Fruit fly (Drosophila melanogaster) whole organism, embryonic: ENCODE results near the gene CG34134.

Experiments used
- ATbp ChIP-seq: fragments of 200-800 bp; sonication (Bioruptor generic); optimal IDR thresholded peaks from 2 replicates; lab custom pipeline; 2017; ENCODE audit warnings: missing biosample characterization, mild to moderate bottlenecking, missing genetic modification characterization, missing genetic modification reagents
- Aef1 ChIP-seq: fragments of 200-800 bp; sonication (Bioruptor generic); IDR thresholded peaks from 3 replicates; pipeline ENCODE4 v1.3.6; 2022; ENCODE audit warnings: missing biosample characterization, missing genetic modification characterization
- Atf-2 ChIP-seq: fragments of 200-800 bp; sonication (Bioruptor generic); optimal IDR thresholded peaks from 2 replicates; lab custom pipeline; 2016; ENCODE audit warnings: missing biosample characterization, missing genetic modification characterization
- Awh ChIP-seq: fragments of 200-800 bp; sonication (Bioruptor generic); IDR thresholded peaks from 2 replicates; pipeline ENCODE4, ENCODE4 v1.3.6; 2022; ENCODE audit warnings: missing biosample characterization, missing genetic modification characterization
- CG10147 ChIP-seq: fragments of 200-800 bp; sonication (Bioruptor generic); optimal IDR thresholded peaks from 2 replicates; lab custom pipeline; 2019; ENCODE audit warnings: missing biosample characterization, mild to moderate bottlenecking, missing genetic modification characterization, moderate library complexity
- CG10267 ChIP-seq: fragments of 200-800 bp; sonication (Bioruptor generic); optimal IDR thresholded peaks from 2 replicates; lab custom pipeline; 2018; ENCODE audit warnings: missing biosample characterization, mild to moderate bottlenecking, missing genetic modification characterization, moderate library complexity
- CG10543 ChIP-seq: fragments of 200-800 bp; sonication (Bioruptor generic); optimal IDR thresholded peaks from 3 replicates; lab custom pipeline; 2017; ENCODE audit warnings: missing biosample characterization, mild to moderate bottlenecking, missing genetic modification characterization, moderate library complexity
- CG11504 ChIP-seq: fragments of 200-800 bp; sonication (Bioruptor generic); optimal IDR thresholded peaks from 3 replicates; lab custom pipeline; 2019; ENCODE audit warnings: missing biosample characterization, mild to moderate bottlenecking, missing genetic modification characterization, moderate library complexity
- CG11696 ChIP-seq: fragments of 200-800 bp; sonication (Bioruptor generic); IDR thresholded peaks from 2 replicates; pipeline ENCODE4 v1.3.6; 2022; ENCODE audit warnings: missing biosample characterization, missing genetic modification characterization
- CG12104 ChIP-seq: fragments of 200-800 bp; sonication (Bioruptor generic); optimal IDR thresholded peaks from 3 replicates; lab custom pipeline; 2016; ENCODE audit warnings: missing biosample characterization, missing genetic modification characterization
- CG12155 ChIP-seq: fragments of 200-800 bp; sonication (Bioruptor generic); optimal IDR thresholded peaks from 3 replicates; lab custom pipeline; 2016; ENCODE audit warnings: missing biosample characterization, missing genetic modification characterization
- CG1233 ChIP-seq: fragments of 200-800 bp; sonication (Bioruptor generic); optimal IDR thresholded peaks from 4 replicates; lab custom pipeline; 2018; ENCODE audit warnings: missing biosample characterization, mild to moderate bottlenecking, missing genetic modification characterization
- CG15011 ChIP-seq: fragments of 200-800 bp; sonication (Bioruptor generic); optimal IDR thresholded peaks from 3 replicates; lab custom pipeline; 2018; ENCODE audit warnings: missing biosample characterization, mild to moderate bottlenecking, missing genetic modification characterization
- CG17612 ChIP-seq: fragments of 200-800 bp; sonication (Bioruptor generic); IDR thresholded peaks from 2 replicates; pipeline ENCODE4 v1.3.6; 2022; ENCODE audit warnings: missing biosample characterization, missing genetic modification characterization
- CG18011 ChIP-seq: fragments of 200-800 bp; sonication (Bioruptor generic); optimal IDR thresholded peaks from 2 replicates; lab custom pipeline; 2017; ENCODE audit warnings: missing biosample characterization, missing genetic modification characterization, mild to moderate bottlenecking, moderate library complexity, missing genotype
- CG3163 ChIP-seq: fragments of 200-800 bp; sonication (Bioruptor generic); optimal IDR thresholded peaks from 3 replicates; lab custom pipeline; 2016; ENCODE audit warnings: missing biosample characterization, missing genetic modification characterization
- CG33213 ChIP-seq: fragments of 200-800 bp; sonication (Bioruptor generic); optimal IDR thresholded peaks from 3 replicates; lab custom pipeline; 2016; ENCODE audit warnings: missing biosample characterization, missing genetic modification characterization
- CG3838 ChIP-seq: fragments of 200-800 bp; sonication (Bioruptor generic); optimal IDR thresholded peaks from 3 replicates; lab custom pipeline; 2016; ENCODE audit warnings: missing biosample characterization, missing genetic modification characterization
- CG4820 ChIP-seq: fragments of 200-800 bp; sonication (Bioruptor generic); optimal IDR thresholded peaks from 3 replicates; lab custom pipeline; 2016; ENCODE audit warnings: missing biosample characterization, missing genetic modification characterization
- CG5180 ChIP-seq: fragments of 200-800 bp; sonication (Bioruptor generic); optimal IDR thresholded peaks from 3 replicates; lab custom pipeline; 2017; ENCODE audit warnings: missing biosample characterization, missing genetic modification characterization, mild to moderate bottlenecking, moderate library complexity, missing genetic modification reagents
- CG5953 ChIP-seq: fragments of 200-800 bp; sonication (Bioruptor generic); IDR thresholded peaks from 2 replicates; pipeline ENCODE4 v1.3.6; 2022; ENCODE audit warnings: missing biosample characterization, missing genetic modification characterization
- CG9876 ChIP-seq: fragments of 200-800 bp; sonication (Bioruptor generic); optimal IDR thresholded peaks from 2 replicates; lab custom pipeline; 2016; ENCODE audit warnings: missing biosample characterization, missing genetic modification characterization
- Dip3 ChIP-seq: fragments of 200-800 bp; sonication (Bioruptor generic); optimal IDR thresholded peaks from 3 replicates; lab custom pipeline; 2016; ENCODE audit warnings: missing biosample characterization, missing genetic modification characterization
- HLH54F ChIP-seq: fragments of 200-800 bp; sonication (Bioruptor generic); optimal IDR thresholded peaks from 3 replicates; lab custom pipeline; 2016; ENCODE audit warnings: missing biosample characterization, missing genetic modification characterization
- HmgD ChIP-seq: fragments of 200-800 bp; sonication (Bioruptor generic); optimal IDR thresholded peaks from 3 replicates; lab custom pipeline; 2016; ENCODE audit warnings: missing biosample characterization, missing genetic modification characterization
- Lpt ChIP-seq: fragments of >200 bp; optimal IDR thresholded peaks from 2 replicates; lab custom pipeline; 2018; ENCODE audit warnings: missing biosample characterization, missing genetic modification characterization
- MESR4 ChIP-seq: fragments of 200-800 bp; sonication (Bioruptor generic); optimal IDR thresholded peaks from 2 replicates; lab custom pipeline; 2018; ENCODE audit warnings: missing biosample characterization, mild to moderate bottlenecking, missing genetic modification characterization, moderate library complexity
- Mes4 ChIP-seq: fragments of 200-800 bp; sonication (Bioruptor generic); optimal IDR thresholded peaks from 2 replicates; lab custom pipeline; 2016; ENCODE audit warnings: missing biosample characterization, missing genetic modification characterization
- Nf-YC ChIP-seq: fragments of 200-800 bp; optimal IDR thresholded peaks from 3 replicates; lab custom pipeline; 2019; ENCODE audit warnings: missing biosample characterization, mild to moderate bottlenecking, missing genetic modification characterization, moderate library complexity
- PHDP ChIP-seq: fragments of 200-800 bp; sonication (Bioruptor generic); optimal IDR thresholded peaks from 3 replicates; lab custom pipeline; 2018; ENCODE audit warnings: missing biosample characterization, mild to moderate bottlenecking, missing genetic modification characterization, moderate library complexity
- Sox102F ChIP-seq: fragments of 200-800 bp; sonication (Bioruptor generic); optimal IDR thresholded peaks from 2 replicates; lab custom pipeline; 2018; ENCODE audit warnings: missing biosample characterization, mild to moderate bottlenecking, missing genetic modification characterization, moderate library complexity
- YL-1 ChIP-seq: fragments of 200-800 bp; sonication (Bioruptor generic); optimal IDR thresholded peaks from 3 replicates; lab custom pipeline; 2017; ENCODE audit warnings: missing biosample characterization, mild to moderate bottlenecking, missing genetic modification characterization
- ash1 ChIP-seq: fragments of 200-800 bp; sonication (Bioruptor generic); optimal IDR thresholded peaks from 2 replicates; lab custom pipeline; 2018; ENCODE audit warnings: missing biosample characterization, mild to moderate bottlenecking, missing genetic modification characterization
- bcd ChIP-seq: fragments of 200-800 bp; sonication (Bioruptor generic); optimal IDR thresholded peaks from 2 replicates; lab custom pipeline; 2017; ENCODE audit warnings: missing biosample characterization, mild to moderate bottlenecking, missing genetic modification characterization
- chm ChIP-seq: fragments of 200-800 bp; sonication (Bioruptor generic); IDR thresholded peaks from 2 replicates; pipeline ENCODE4 v1.3.6; 2022; ENCODE audit warnings: missing biosample characterization, missing genetic modification characterization
- disco-r ChIP-seq: fragments of 200-800 bp; sonication (Bioruptor generic); optimal IDR thresholded peaks from 2 replicates; lab custom pipeline; 2016; ENCODE audit warnings: missing biosample characterization, missing genetic modification characterization
- dmrt11E ChIP-seq: fragments of 200-800 bp; sonication (Bioruptor generic); optimal IDR thresholded peaks from 3 replicates; lab custom pipeline; 2018; ENCODE audit warnings: missing biosample characterization, mild to moderate bottlenecking, missing genetic modification characterization, moderate library complexity
- fd96Cb ChIP-seq: fragments of 200-800 bp; sonication (Bioruptor generic); optimal IDR thresholded peaks from 2 replicates; lab custom pipeline; 2018; ENCODE audit warnings: missing biosample characterization, mild to moderate bottlenecking, missing genetic modification characterization, moderate library complexity
- jing ChIP-seq: fragments of 200-800 bp; sonication (Bioruptor generic); optimal IDR thresholded peaks from 2 replicates; lab custom pipeline; 2018; ENCODE audit warnings: missing biosample characterization, mild to moderate bottlenecking, missing genetic modification characterization
- nerfin-2 ChIP-seq: fragments of 200-800 bp; sonication (Bioruptor generic); IDR thresholded peaks from 2 replicates; pipeline ENCODE4 v1.3.6; 2022; ENCODE audit warnings: missing biosample characterization, missing genetic modification characterization; ENCODE audit not compliant: partially characterized antibody
- otp ChIP-seq: fragments of 200-800 bp; sonication (Bioruptor generic); IDR thresholded peaks from 3 replicates; pipeline ENCODE4, ENCODE4 v1.3.6; 2022; ENCODE audit warnings: missing biosample characterization, missing genetic modification characterization
- p53 ChIP-seq: fragments of 200-800 bp; sonication (Bioruptor generic); optimal IDR thresholded peaks from 2 replicates; lab custom pipeline; 2016; ENCODE audit warnings: missing biosample characterization, missing genetic modification characterization
- pan ChIP-seq, 4 experiments: fragments of >200 bp in 3 of 4; fragments of 200-800 bp in 1 of 4; sonication (Bioruptor generic) in 1 of 4; optimal IDR thresholded peaks in 3 of 4; IDR thresholded peaks in 1 of 4; 2 replicates each; pipeline versions ENCODE4 v1.3.6 to Lab custom; 2017 to 2022; ENCODE audit warnings: missing biosample characterization in 2 of 4, missing genetic modification characterization in 2 of 4, mixed read lengths in 1 of 4
- peb ChIP-seq: fragments of 200-800 bp; sonication (Bioruptor generic); IDR thresholded peaks from 2 replicates; pipeline ENCODE4 v1.3.6; 2022; ENCODE audit warnings: missing biosample characterization, missing genetic modification characterization
- prd ChIP-seq, 3 experiments: fragments of >200 bp in 2 of 3; fragments of 200-800 bp in 1 of 3; sonication (Bioruptor generic) in 1 of 3; optimal IDR thresholded peaks in 2 of 3; IDR thresholded peaks in 1 of 3; 2 replicates in 2 of 3; 3 replicates in 1 of 3; pipeline versions ENCODE4 v1.3.6 to Lab custom; 2017 to 2022; ENCODE audit warnings: missing biosample characterization in 1 of 3, missing genetic modification characterization in 1 of 3
- shn ChIP-seq: fragments of 200-800 bp; sonication (Bioruptor generic); optimal IDR thresholded peaks from 3 replicates; lab custom pipeline; 2016; ENCODE audit warnings: missing biosample characterization, missing genetic modification characterization
- slp2 ChIP-seq: fragments of 200-800 bp; sonication (Bioruptor generic); optimal IDR thresholded peaks from 2 replicates; lab custom pipeline; 2016; ENCODE audit warnings: missing biosample characterization, missing genetic modification characterization
- ssp ChIP-seq: fragments of 200-800 bp; sonication (Bioruptor generic); IDR thresholded peaks from 2 replicates; pipeline ENCODE4 v1.3.6; 2022; ENCODE audit warnings: missing biosample characterization, missing genetic modification characterization
- tup ChIP-seq: fragments of 200-800 bp; sonication (Bioruptor generic); optimal IDR thresholded peaks from 2 replicates; lab custom pipeline; 2016; ENCODE audit warnings: missing biosample characterization, mild to moderate bottlenecking, missing genetic modification characterization, moderate library complexity
- usp ChIP-seq: fragments of >200 bp; optimal IDR thresholded peaks from 2 replicates; lab custom pipeline; 2017; ENCODE audit warnings: missing biosample characterization, missing genetic modification characterization

CG34134 gene

dm6 chr2L:8156682-8157081 lies 33.9 kb downstream of the CG34134 start (continued):
- TF ChIP-seq CG10147 (GFP tag; lab: Kevin White, UChicago) (peak; percentile 78), CG10543 (GFP tag; lab: Kevin White, UChicago) (peak; percentile 23), CG12104 (GFP tag; lab: Kevin White, UChicago) (peak; percentile 36), Lpt (GFP tag; lab: Kevin White, UChicago) (no peak), usp (GFP tag; lab: Kevin White, UChicago) (no peak), Nf-YC (tag; lab: Kevin White, UChicago) (peak; percentile 69), ash1 (no peak), CG3163 (GFP tag; lab: Kevin White, UChicago) (peak; percentile 5), Mes4 (GFP tag; lab: Kevin White, UChicago) (peak; percentile 34), ATbp (GFP tag; lab: Kevin White, UChicago) (no peak), CG1233 (GFP tag; lab: Kevin White, UChicago) (peak; percentile 53), pan (optimal IDR thresholded peaks at IDR 0.05; lab: Kevin White, UChicago) (no peak), pan (GFP tag; optimal IDR thresholded peaks at IDR 0.05 in 1 of 2, IDR thresholded peaks at IDR 0.05 in 1 of 2) (peak in 1 of 2 experiments; percentile 64), otp (GFP tag; lab: Robert Waterston, UW) (0 out of 3 replicates have a peak, but pooled peaks have one; percentile 33), Awh (GFP tag; lab: Robert Waterston, UW) (peak; percentile 60), bcd (GFP tag; lab: Kevin White, UChicago) (peak; percentile 74), fd96Cb (tag; lab: Kevin White, UChicago) (peak; percentile 59), Aef1 (GFP tag; lab: Robert Waterston, UW) (peak; percentile 67), CG17612 (GFP tag; lab: Robert Waterston, UW) (no peak), CG4820 (GFP tag; lab: Kevin White, UChicago) (peak; percentile 64), MESR4 (GFP tag; lab: Kevin White, UChicago) (peak; percentile 37), CG3838 (no peak), disco-r (no peak), HLH54F (GFP tag; lab: Kevin White, UChicago) (peak; percentile 76), chm (GFP tag; lab: Robert Waterston, UW) (0 out of 2 replicates have a peak, but pooled peaks have one; percentile 18), Dip3 (GFP tag; lab: Kevin White, UChicago) (peak; percentile 76), CG12155 (peak; percentile 54), Sox102F (peak; percentile 69), CG11696 (GFP tag; lab: Robert Waterston, UW) (no peak), shn (GFP tag; lab: Kevin White, UChicago) (peak; percentile 62), jing (peak; percentile 11), slp2 (GFP tag; lab: Kevin White, UChicago) (peak; percentile 36), peb (GFP tag; lab: Robert Waterston, UW) (peak; percentile 61; the same call in 1 of the 2 replicates), CG15011 (GFP tag; lab: Kevin White, UChicago) (peak; percentile 16), dmrt11E (tag; lab: Kevin White, UChicago) (peak; percentile 38), CG33213 (GFP tag; lab: Kevin White, UChicago) (peak; percentile 74), CG5180 (no peak), Atf-2 (GFP tag; lab: Kevin White, UChicago) (peak; percentile 26), CG9876 (GFP tag; lab: Kevin White, UChicago) (peak; percentile 41), p53 (GFP tag; lab: Kevin White, UChicago) (peak; percentile 43), ssp (GFP tag; lab: Robert Waterston, UW) (no peak; the same call in 1 of the 2 replicates), nerfin-2 (GFP tag; lab: Robert Waterston, UW) (no peak), HmgD (GFP tag; lab: Kevin White, UChicago) (peak; percentile 9), PHDP (tag; lab: Kevin White, UChicago) (peak; percentile 76), prd (optimal IDR thresholded peaks at IDR 0.05; lab: Kevin White, UChicago) (no peak), prd (GFP tag; IDR thresholded peaks at IDR 0.05; lab: Robert Waterston, UW) (peak; percentile 73), CG18011 (GFP tag; lab: Kevin White, UChicago) (peak; percentile 63), tup (GFP tag; lab: Kevin White, UChicago) (peak; percentile 65), YL-1 (peak; percentile 81), CG10267 (tag; lab: Kevin White, UChicago) (peak; percentile 60), CG5953 (GFP tag; lab: Robert Waterston, UW) (no peak), CG11504 (tag; lab: Kevin White, UChicago) (peak; percentile 71)
